Worm (Caenorhabditis elegans) whole organism, midembryonic: Measurements from ENCODE around the gene W03D2.9.

Source experiments
- T22C8.4 ChIP-seq: fragments of 200-800 bp; sonication (Bioruptor generic); IDR thresholded peaks from 2 replicates; pipeline ENCODE4 v1.3.6; 2022; ENCODE audit warnings: missing genetic modification characterization, missing compliant biosample characterization
- cog-1 ChIP-seq: sonication (generic microtip); optimal IDR thresholded peaks from 2 replicates; lab custom pipeline; 2016; ENCODE audit warnings: missing genetic modification characterization, missing compliant biosample characterization
- flt-1 ChIP-seq: fragments of 200-800 bp; sonication (Bioruptor generic); IDR thresholded peaks from 2 replicates; pipeline ENCODE4 v1.3.6; 2022; ENCODE audit warnings: missing genetic modification characterization, missing compliant biosample characterization
- klf-2 ChIP-seq: fragments of 200-800 bp; sonication (Bioruptor generic); conservative IDR thresholded peaks from 2 replicates; pipeline ENCODE4 v1.3.6; 2022; ENCODE audit warnings: missing genetic modification reagents, missing genetic modification characterization, missing compliant biosample characterization
- med-1 ChIP-seq: sonication (generic microtip); optimal IDR thresholded peaks from 2 replicates; lab custom pipeline; 2017; ENCODE audit warnings: missing genetic modification characterization, mild to moderate bottlenecking, missing compliant biosample characterization, antibody characterized with exemption, missing genetic modification reagents; ENCODE audit not compliant: insufficient read depth
- ref-1 ChIP-seq: fragments of 200-800 bp; sonication (Bioruptor generic); conservative IDR thresholded peaks from 2 replicates; pipeline ENCODE4 v1.3.6; 2022; ENCODE audit warnings: missing genetic modification reagents, missing genetic modification characterization, missing compliant biosample characterization
- tab-1 ChIP-seq: fragments of 200-800 bp; sonication (Bioruptor generic); IDR thresholded peaks from 2 replicates; pipeline ENCODE4 v1.3.6; 2022; ENCODE audit warnings: missing genetic modification characterization, missing compliant biosample characterization
- ztf-23 ChIP-seq: fragments of 200-800 bp; sonication (Bioruptor generic); IDR thresholded peaks from 2 replicates; pipeline ENCODE4 v1.3.6; 2022; ENCODE audit warnings: missing genetic modification reagents, missing genetic modification characterization, missing compliant biosample characterization
- ztf-29 ChIP-seq: fragments of 200-800 bp; sonication (Bioruptor generic); IDR thresholded peaks from 2 replicates; pipeline ENCODE4 v1.3.6; 2022; ENCODE audit warnings: missing genetic modification reagents, missing genetic modification characterization, missing compliant biosample characterization

The W03D2.9 gene

ce11 chrIV:4078901-4079300 is 4.4 kb upstream of the W03D2.9 start, which contains the start of gene C35B1.8:
Gene C35B1.8 (minus strand): TSS chrIV:4079001.
- TF ChIP-seq ztf-23 (GFP tag; lab: Robert Waterston, UW): no peak
- no peak for TF ChIP-seq ztf-29
- no peak for TF ChIP-seq tab-1 (GFP tag; lab: Robert Waterston, UW)
- no peak for TF ChIP-seq T22C8.4 (GFP tag; lab: Robert Waterston, UW)
- TF ChIP-seq cog-1: no peak
- no peak for TF ChIP-seq ref-1 (GFP tag; lab: Robert Waterston, UW)
- TF ChIP-seq med-1: no peak
- TF ChIP-seq klf-2: no peak
- TF ChIP-seq flt-1 (GFP tag; lab: Robert Waterston, UW): no peak

ce11 chrIV:4076690-4077295 is 2.3 kb upstream of the W03D2.9 start:
- TF ChIP-seq ztf-29 (no peak), tab-1 (GFP tag; lab: Robert Waterston, UW) (0 out of 2 replicates have a peak, but pooled peaks have one; percentile 38), flt-1 (GFP tag; lab: Robert Waterston, UW) (0 out of 2 replicates have a peak, but pooled peaks have one; percentile 26), ztf-23 (GFP tag; lab: Robert Waterston, UW) (no peak), klf-2 (no peak)

ce11 chrIV:4072027-4072426 is 2.5 kb downstream of the W03D2.9 start, which contains the start of gene pqn-75:
Gene pqn-75 (plus strand): TSS chrIV:4072327.
- TF ChIP-seq ztf-29 (no peak), tab-1 (GFP tag; lab: Robert Waterston, UW) (no peak), T22C8.4 (GFP tag; lab: Robert Waterston, UW) (no peak), ref-1 (GFP tag; lab: Robert Waterston, UW) (no peak), cog-1 (no peak), ztf-23 (GFP tag; lab: Robert Waterston, UW) (no peak), flt-1 (GFP tag; lab: Robert Waterston, UW) (no peak), klf-2 (no peak), med-1 (no peak)

ce11 chrIV:4070810-4071209 is 3.7 kb downstream of the W03D2.9 start:
- 0 out of 2 replicates have a peak, but pooled peaks have one; percentile 37 for TF ChIP-seq ztf-23 (GFP tag; lab: Robert Waterston, UW)
- no peak for TF ChIP-seq med-1

ce11 chrIV:4068480-4068879 is 6.0 kb downstream of the W03D2.9 start, which contains the start of gene fbxb-55:
Gene fbxb-55 (plus strand): TSS chrIV:4068780.
- TF ChIP-seq klf-2 (no peak), tab-1 (GFP tag; lab: Robert Waterston, UW) (no peak)

- TF ChIP-seq T22C8.4 (GFP tag; lab: Robert Waterston, UW) (no peak), ztf-29 (no peak), cog-1 (no peak), ref-1 (GFP tag; lab: Robert Waterston, UW) (no peak), klf-2 (no peak), med-1 (no peak), ztf-23 (GFP tag; lab: Robert Waterston, UW) (no peak), tab-1 (GFP tag; lab: Robert Waterston, UW) (no peak), flt-1 (GFP tag; lab: Robert Waterston, UW) (no peak)
These were observed 7.2 kb downstream of the W03D2.9 start for ce11 chrIV:4067336-4067735.

ce11 chrIV:4063573-4063972 is 10.9 kb downstream of the W03D2.9 start, which contains the start of gene ilys-6:
Gene ilys-6 (minus strand): TSS chrIV:4063673.
- TF ChIP-seq klf-2 (no peak), med-1 (no peak), T22C8.4 (GFP tag; lab: Robert Waterston, UW) (no peak), cog-1 (no peak), flt-1 (GFP tag; lab: Robert Waterston, UW) (no peak), ref-1 (GFP tag; lab: Robert Waterston, UW) (no peak), tab-1 (GFP tag; lab: Robert Waterston, UW) (no peak), ztf-29 (no peak), ztf-23 (GFP tag; lab: Robert Waterston, UW) (no peak)

ce11 chrIV:4055297-4055696 is 19.2 kb downstream of the W03D2.9 start:
- no peak for TF ChIP-seq flt-1 (GFP tag; lab: Robert Waterston, UW)
- no peak for TF ChIP-seq ref-1 (GFP tag; lab: Robert Waterston, UW)
- TF ChIP-seq ztf-29: no peak
- no peak for TF ChIP-seq ztf-23 (GFP tag; lab: Robert Waterston, UW)
- no peak for TF ChIP-seq T22C8.4 (GFP tag; lab: Robert Waterston, UW)
- TF ChIP-seq cog-1: no peak
- TF ChIP-seq med-1: no peak
- no peak for TF ChIP-seq tab-1 (GFP tag; lab: Robert Waterston, UW)
- TF ChIP-seq klf-2: no peak

- no peak for TF ChIP-seq ztf-29
These were observed 21.1 kb downstream of the W03D2.9 start for ce11 chrIV:4053405-4053804.

ce11 chrIV:4052274-4052673 is 22.2 kb downstream of the W03D2.9 start:
- TF ChIP-seq med-1: no peak
- TF ChIP-seq ref-1 (GFP tag; lab: Robert Waterston, UW): no peak
- no peak for TF ChIP-seq tab-1 (GFP tag; lab: Robert Waterston, UW)
- no peak for TF ChIP-seq cog-1
- 0 out of 2 replicates have a peak, but pooled peaks have one; percentile 25 for TF ChIP-seq flt-1 (GFP tag; lab: Robert Waterston, UW)

- TF ChIP-seq klf-2 (no peak), flt-1 (GFP tag; lab: Robert Waterston, UW) (no peak), cog-1 (no peak), tab-1 (GFP tag; lab: Robert Waterston, UW) (no peak), med-1 (no peak), T22C8.4 (GFP tag; lab: Robert Waterston, UW) (no peak), ref-1 (GFP tag; lab: Robert Waterston, UW) (no peak), ztf-23 (GFP tag; lab: Robert Waterston, UW) (no peak), ztf-29 (no peak)
These were observed 23.0 kb downstream of the W03D2.9 start, which contains the start of gene wrt-5 for ce11 chrIV:4051539-4051938. Gene wrt-5 (minus strand): TSS chrIV:4051639.
